Fruit fly (Drosophila melanogaster): Measurements from ENCODE around the gene CG4793.
A peak's percentile ranks its signal among the peaks of the same experiment; 100 is the strongest.

CG4793 gene

dm6 chr2L:15912901-15913673, 10.1 kb upstream of the CG4793 start (continued):
- TF ChIP-seq Camta (GFP tag; optimal IDR thresholded peaks at IDR 0.05) (no peak), kah (GFP tag; optimal IDR thresholded peaks at IDR 0.05) (no peak), CG4617 (GFP tag; optimal IDR thresholded peaks at IDR 0.05; ENCODE audit: borderline replicate concordance) (no peak), Dad (GFP tag; optimal IDR thresholded peaks at IDR 0.05) (no peak), Asciz (GFP tag; optimal IDR thresholded peaks at IDR 0.05) (peak; percentile 80), CG16779 (GFP tag; IDR thresholded peaks at IDR 0.05) (no peak), NC2α (GFP tag; optimal IDR thresholded peaks at IDR 0.05) (no peak), gro (GFP tag; optimal IDR thresholded peaks at IDR 0.05) (peak; percentile 47), luna (GFP tag; optimal IDR thresholded peaks at IDR 0.05) (no peak), fu2 (GFP tag; optimal IDR thresholded peaks at IDR 0.05) (no peak), CG34422 (GFP tag; IDR thresholded peaks at IDR 0.05) (peak; percentile 7; the same call in 1 of the 3 replicates), CG17328 (GFP tag; IDR thresholded peaks at IDR 0.05) (peak; percentile 46; the same call in 1 of the 2 replicates), CG30403 (GFP tag; optimal IDR thresholded peaks at IDR 0.05) (peak; percentile 80), cato (GFP tag; optimal IDR thresholded peaks at IDR 0.05; ENCODE audit: borderline replicate concordance) (no peak), Aef1 (GFP tag; IDR thresholded peaks at IDR 0.05) (no peak), so (GFP tag; IDR thresholded peaks at IDR 0.05) (no peak; the same call in 2 of the 3 replicates), Oaz (GFP tag; IDR thresholded peaks at IDR 0.05) (no peak), chn (GFP tag; optimal IDR thresholded peaks at IDR 0.05) (no peak), CG13296 (GFP tag; optimal IDR thresholded peaks at IDR 0.05) (peak; percentile 45), salm (tag; optimal IDR thresholded peaks at IDR 0.05) (no peak), CG9932 (GFP tag; IDR thresholded peaks at IDR 0.05) (peak; percentile 5; the same call in 1 of the 2 replicates), CG8281 (tag; optimal IDR thresholded peaks at IDR 0.05) (peak; percentile 50), fru (optimal IDR thresholded peaks at IDR 0.05) (no peak), sna (GFP tag; IDR thresholded peaks at IDR 0.05; ENCODE audit: partially characterized antibody) (no peak), Xrp1 (GFP tag; IDR thresholded peaks at IDR 0.05) (peak; percentile 43; the same call in 1 of the 2 replicates), sim (GFP tag; IDR thresholded peaks at IDR 0.05) (no peak), disco-r (GFP tag; optimal IDR thresholded peaks at IDR 0.05) (no peak), CG2120 (GFP tag; optimal IDR thresholded peaks at IDR 0.05) (peak; percentile 28), Hand (GFP tag; optimal IDR thresholded peaks at IDR 0.05) (no peak), zen2 (GFP tag; IDR thresholded peaks at IDR 0.05; ENCODE audit: partially characterized antibody) (no peak), CG8359 (GFP tag; optimal IDR thresholded peaks at IDR 0.05; ENCODE audit: borderline replicate concordance) (peak; percentile 19), en (GFP tag; optimal IDR thresholded peaks at IDR 0.05) (no peak), eve (GFP tag; optimal IDR thresholded peaks at IDR 0.05) (peak in 1 of 2 experiments; percentile 81), CG7786 (GFP tag; optimal IDR thresholded peaks at IDR 0.05) (no peak), Rfx (GFP tag; IDR thresholded peaks at IDR 0.05) (peak; percentile 58), chif (GFP tag; optimal IDR thresholded peaks at IDR 0.05) (no peak), CG15514 (GFP tag; optimal IDR thresholded peaks at IDR 0.05) (peak; percentile 11), Hr51 (GFP tag; optimal IDR thresholded peaks at IDR 0.05) (peak in 1 of 2 experiments; percentile 88), CG10959 (GFP tag; IDR thresholded peaks at IDR 0.05) (no peak), BtbVII (GFP tag; optimal IDR thresholded peaks at IDR 0.05) (peak; percentile 47), insv (GFP tag; optimal IDR thresholded peaks at IDR 0.05) (no peak), trh (GFP tag; optimal IDR thresholded peaks at IDR 0.05) (peak; percentile 57), CG8944 (GFP tag; optimal IDR thresholded peaks at IDR 0.05) (no peak), CG7839 (tag; optimal IDR thresholded peaks at IDR 0.05) (peak; percentile 90), bab2 (GFP tag; optimal IDR thresholded peaks at IDR 0.05) (peak; percentile 12), CG7271 (tag; optimal IDR thresholded peaks at IDR 0.05) (no peak), hkb (optimal IDR thresholded peaks at IDR 0.05) (no peak), hkb (GFP tag; IDR thresholded peaks at IDR 0.05) (no peak), D19B (GFP tag; optimal IDR thresholded peaks at IDR 0.05) (peak; percentile 39), CG2678 (tag; optimal IDR thresholded peaks at IDR 0.05) (peak; percentile 93)

Data from whole organism, embryonic.